Fruit fly (Drosophila melanogaster) whole organism, wandering third instar larva: ENCODE results near the gene CG9396.

Experiments
- Abd-B ChIP-seq: fragments of >200 bp; optimal IDR thresholded peaks from 2 replicates; lab custom pipeline; 2017; ENCODE audit warnings: missing biosample characterization, missing genetic modification characterization
- CG32264 ChIP-seq: fragments of 200-800 bp; sonication (Bioruptor generic); optimal IDR thresholded peaks from 2 replicates; lab custom pipeline; 2016; ENCODE audit warnings: missing biosample characterization, missing genetic modification characterization
- CG9705 ChIP-seq: fragments of 200-800 bp; sonication (Bioruptor generic); optimal IDR thresholded peaks from 2 replicates; lab custom pipeline; 2018; ENCODE audit warnings: missing biosample characterization, mild to moderate bottlenecking, missing genetic modification characterization
- CrebA ChIP-seq: fragments of 200-800 bp; sonication (Bioruptor generic); optimal IDR thresholded peaks from 2 replicates; lab custom pipeline; 2016; ENCODE audit warnings: missing biosample characterization, mild to moderate bottlenecking, missing genetic modification characterization, borderline replicate concordance
- Dfd ChIP-seq: fragments of >200 bp; optimal IDR thresholded peaks from 2 replicates; lab custom pipeline; 2017; ENCODE audit warnings: missing biosample characterization, missing genetic modification characterization
- Dif ChIP-seq: fragments of 200-275, 200-300 bp; sonication (Bioruptor generic); optimal IDR thresholded peaks from 2 replicates; lab custom pipeline; 2018; ENCODE audit warnings: missing biosample characterization, missing genetic modification characterization; ENCODE audit not compliant: partially characterized antibody
- GATAd ChIP-seq: sonication (Bioruptor generic); optimal IDR thresholded peaks from 2 replicates; lab custom pipeline; 2016; ENCODE audit warnings: missing biosample characterization, missing genetic modification characterization
- HLH106 ChIP-seq: fragments of 200-800 bp; optimal IDR thresholded peaks from 3 replicates; lab custom pipeline; 2019; ENCODE audit warnings: missing biosample characterization, mild to moderate bottlenecking, missing genetic modification characterization, moderate library complexity
- Hnf4 ChIP-seq: fragments of 200-800 bp; sonication (Bioruptor generic); optimal IDR thresholded peaks from 2 replicates; lab custom pipeline; 2016; ENCODE audit warnings: missing biosample characterization, mild to moderate bottlenecking, missing genetic modification characterization
- Hr78 ChIP-seq: fragments of >200 bp; optimal IDR thresholded peaks from 2 replicates; lab custom pipeline; 2017; ENCODE audit warnings: missing biosample characterization, missing genetic modification characterization
- Hr83 ChIP-seq: fragments of 200-300 bp; sonication (Bioruptor generic); optimal IDR thresholded peaks from 2 replicates; lab custom pipeline; 2016; ENCODE audit warnings: missing biosample characterization, mild to moderate bottlenecking, missing genetic modification characterization, moderate library complexity; ENCODE audit not compliant: poor library complexity, severe bottlenecking
- Jra ChIP-seq: sonication (Bioruptor generic); optimal IDR thresholded peaks from 2 replicates; lab custom pipeline; 2016; ENCODE audit warnings: missing biosample characterization, missing genetic modification characterization
- Mio ChIP-seq: sonication (Bioruptor generic); optimal IDR thresholded peaks from 2 replicates; lab custom pipeline; 2016; ENCODE audit warnings: missing biosample characterization, missing genetic modification characterization
- Myc ChIP-seq: fragments of >200 bp; optimal IDR thresholded peaks from 2 replicates; lab custom pipeline; 2017
- N ChIP-seq: fragments of >200 bp; optimal IDR thresholded peaks from 2 replicates; lab custom pipeline; 2018; ENCODE audit warnings: missing biosample characterization, missing external identifiers, missing genetic modification characterization
- OdsH ChIP-seq: fragments of 200-800 bp; sonication (Bioruptor generic); optimal IDR thresholded peaks from 2 replicates; lab custom pipeline; 2016; ENCODE audit warnings: missing biosample characterization, mild to moderate bottlenecking, missing genetic modification characterization
- Rel ChIP-seq, 2 experiments: fragments of 200-800 bp; sonication (Bioruptor generic) in 1 of 2; optimal IDR thresholded peaks; 2 replicates in 1 of 2; 3 replicates in 1 of 2; lab custom pipeline; 2016 to 2019; ENCODE audit warnings: mild to moderate bottlenecking in 2 of 2, missing biosample characterization in 2 of 2, missing genetic modification characterization in 2 of 2, moderate library complexity in 1 of 2
- Sp1 ChIP-seq: fragments of 200-800 bp; sonication (Bioruptor generic); optimal IDR thresholded peaks from 3 replicates; lab custom pipeline; 2019; ENCODE audit warnings: missing biosample characterization, mild to moderate bottlenecking, missing genetic modification characterization, moderate library complexity
- Vsx2 ChIP-seq: fragments of 200-300, 225-300 bp; sonication (Bioruptor generic); optimal IDR thresholded peaks from 2 replicates; lab custom pipeline; 2018; ENCODE audit warnings: missing biosample characterization, missing genetic modification characterization; ENCODE audit not compliant: partially characterized antibody
- br ChIP-seq: fragments of 200-800 bp; sonication (Bioruptor generic); optimal IDR thresholded peaks from 2 replicates; lab custom pipeline; 2016; ENCODE audit warnings: missing biosample characterization, missing genetic modification characterization
- brk ChIP-seq: fragments of 200-800 bp; sonication (Bioruptor generic); optimal IDR thresholded peaks from 2 replicates; lab custom pipeline; 2016; ENCODE audit warnings: missing biosample characterization, mild to moderate bottlenecking, missing genetic modification characterization
- dl ChIP-seq, 2 experiments: fragments of 175-275, 200-275 bp in 1 of 2; fragments of 200-275 bp in 1 of 2; sonication (Bioruptor generic); optimal IDR thresholded peaks; lab custom pipeline; 2018; ENCODE audit warnings: mild to moderate bottlenecking in 2 of 2, missing biosample characterization in 2 of 2, missing genetic modification characterization in 2 of 2, moderate library complexity in 2 of 2; ENCODE audit not compliant: partially characterized antibody in 2 of 2, insufficient read depth in 1 of 2
- dmrt93B ChIP-seq: fragments of 200-800 bp; sonication (Bioruptor generic); optimal IDR thresholded peaks from 2 replicates; lab custom pipeline; 2018; ENCODE audit warnings: missing biosample characterization, mild to moderate bottlenecking, missing genetic modification characterization
- dsf ChIP-seq: sonication (Bioruptor generic); optimal IDR thresholded peaks from 2 replicates; lab custom pipeline; 2016; ENCODE audit warnings: missing biosample characterization, missing genetic modification characterization, borderline replicate concordance
- ey ChIP-seq: fragments of 200-800 bp; sonication (Bioruptor generic); optimal IDR thresholded peaks from 2 replicates; lab custom pipeline; 2016; ENCODE audit warnings: missing biosample characterization, missing genetic modification characterization
- foxo ChIP-seq, 2 experiments: fragments of 200-800 bp; sonication (Bioruptor generic); optimal IDR thresholded peaks; 2 replicates in 1 of 2; 3 replicates in 1 of 2; lab custom pipeline; 2016 to 2017; ENCODE audit warnings: missing biosample characterization in 2 of 2, missing genetic modification characterization in 2 of 2
- fru ChIP-seq: fragments of 200-800 bp; sonication (Bioruptor generic); optimal IDR thresholded peaks from 3 replicates; lab custom pipeline; 2016; ENCODE audit warnings: missing biosample characterization, mild to moderate bottlenecking, missing genetic modification characterization
- h ChIP-seq: fragments of 200-800 bp; sonication (Bioruptor generic); optimal IDR thresholded peaks from 3 replicates; lab custom pipeline; 2016; ENCODE audit warnings: missing biosample characterization, mild to moderate bottlenecking, missing genetic modification characterization
- jim ChIP-seq: fragments of 175-275, 200-325 bp; sonication (Bioruptor generic); optimal IDR thresholded peaks from 2 replicates; lab custom pipeline; 2016; ENCODE audit warnings: missing biosample characterization, mild to moderate bottlenecking, missing genetic modification characterization
- lola ChIP-seq: fragments of >200 bp; optimal IDR thresholded peaks from 2 replicates; lab custom pipeline; 2017; ENCODE audit warnings: missing biosample characterization, missing genetic modification characterization
- pan ChIP-seq: fragments of >200 bp; optimal IDR thresholded peaks from 2 replicates; lab custom pipeline; 2017
- psq ChIP-seq: fragments of 200-800 bp; sonication (Bioruptor generic); optimal IDR thresholded peaks from 3 replicates; lab custom pipeline; 2017; ENCODE audit warnings: missing biosample characterization, mild to moderate bottlenecking, missing genetic modification characterization, moderate library complexity
- rgr ChIP-seq: fragments of 200-800 bp; sonication (Bioruptor generic); optimal IDR thresholded peaks from 3 replicates; lab custom pipeline; 2016; ENCODE audit warnings: missing biosample characterization, mild to moderate bottlenecking, missing genetic modification characterization
- sage ChIP-seq: fragments of 200-800 bp; sonication (Bioruptor generic); optimal IDR thresholded peaks from 2 replicates; lab custom pipeline; 2016; ENCODE audit warnings: missing biosample characterization, mild to moderate bottlenecking, missing genetic modification characterization
- sv ChIP-seq: fragments of 200-800 bp; sonication (Bioruptor generic); optimal IDR thresholded peaks from 3 replicates; lab custom pipeline; 2016; ENCODE audit warnings: missing biosample characterization, missing genetic modification characterization
- tai ChIP-seq: sonication (Bioruptor generic); optimal IDR thresholded peaks from 2 replicates; lab custom pipeline; 2016; ENCODE audit warnings: missing biosample characterization, missing genetic modification characterization
- usp ChIP-seq: fragments of >200 bp; optimal IDR thresholded peaks from 2 replicates; lab custom pipeline; 2017; ENCODE audit warnings: missing biosample characterization, missing genetic modification characterization
- woc ChIP-seq: sonication (Bioruptor generic); optimal IDR thresholded peaks from 2 replicates; lab custom pipeline; 2016; ENCODE audit warnings: missing biosample characterization, mild to moderate bottlenecking, missing genetic modification characterization

Gene CG9396

DNA sequence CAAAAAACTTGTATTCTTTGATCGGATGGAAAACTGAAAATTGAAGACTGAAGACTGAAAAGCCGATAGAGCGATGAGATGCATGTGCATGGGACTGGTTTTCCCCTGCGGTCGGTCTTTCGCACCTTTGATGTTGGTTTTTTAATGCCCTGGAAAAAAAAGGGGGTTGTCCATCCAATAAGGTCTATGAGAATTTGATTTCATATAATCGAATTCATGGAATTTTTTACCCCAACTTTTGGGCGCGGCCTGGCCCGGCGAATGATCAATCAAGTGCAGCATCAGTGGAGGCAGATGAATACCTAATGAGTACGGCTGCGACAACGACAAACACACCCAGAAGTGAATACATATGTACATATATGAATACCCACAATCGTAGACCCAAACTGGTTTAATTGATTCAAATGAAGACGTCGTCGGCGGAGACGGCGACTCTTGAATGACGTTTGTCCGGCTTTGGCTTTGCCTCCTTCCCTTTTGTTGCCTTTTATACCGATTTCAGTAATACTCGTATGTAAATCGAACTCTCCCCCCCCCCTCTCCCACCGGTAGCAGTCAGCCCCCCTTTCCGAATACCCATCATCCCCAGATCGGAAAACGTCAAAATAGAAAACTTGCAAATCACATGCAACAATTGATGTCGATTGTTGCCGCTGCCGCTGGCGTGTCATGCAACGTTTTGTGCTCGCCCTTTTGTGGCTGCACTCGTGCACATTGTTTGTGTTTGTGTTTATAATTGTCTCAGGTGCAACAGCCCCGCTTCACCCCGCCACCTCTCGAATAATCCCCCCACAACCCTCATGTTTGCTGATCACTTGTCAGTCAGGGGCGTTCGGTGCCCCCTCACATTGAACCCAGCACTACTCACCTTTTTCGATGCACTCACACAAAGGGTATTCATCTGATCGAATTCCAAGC lies 31.9 kb upstream of the CG9396 start:
- no peak for TF ChIP-seq foxo (GFP tag; optimal IDR thresholded peaks at IDR 0.05; lab: Kevin White, UChicago)
- TF ChIP-seq ey, result no peak
- no peak for TF ChIP-seq Rel (GFP tag; optimal IDR thresholded peaks at IDR 0.05; lab: Kevin White, UChicago)
- TF ChIP-seq Rel (tag; optimal IDR thresholded peaks at IDR 0.05; lab: Kevin White, UChicago), result no peak
- TF ChIP-seq dsf, result no peak
- TF ChIP-seq Dfd (GFP tag; lab: Kevin White, UChicago), result no peak
- TF ChIP-seq GATAd (GFP tag; lab: Kevin White, UChicago), result no peak
- TF ChIP-seq Mio (GFP tag; lab: Kevin White, UChicago), result no peak
- TF ChIP-seq Vsx2, result no peak
- no peak for TF ChIP-seq fru (GFP tag; lab: Kevin White, UChicago)
- no peak for TF ChIP-seq dmrt93B (GFP tag; lab: Kevin White, UChicago)
- TF ChIP-seq dl (GFP tag; optimal IDR thresholded peaks at IDR 0.05; lab: Kevin White, UChicago; ENCODE audit: insufficient read depth in 1 of 2, partially characterized antibody in 2 of 2), result no peak
- no peak for TF ChIP-seq woc
- TF ChIP-seq Jra, result no peak
- no peak for TF ChIP-seq Dif
- TF ChIP-seq CG32264, result no peak
- no peak for TF ChIP-seq pan (lab: Kevin White, UChicago)
- no peak for TF ChIP-seq sv (GFP tag; lab: Kevin White, UChicago)
- TF ChIP-seq tai (GFP tag; lab: Kevin White, UChicago), result no peak
- TF ChIP-seq, all 38 proteins: peak for 0

DNA sequence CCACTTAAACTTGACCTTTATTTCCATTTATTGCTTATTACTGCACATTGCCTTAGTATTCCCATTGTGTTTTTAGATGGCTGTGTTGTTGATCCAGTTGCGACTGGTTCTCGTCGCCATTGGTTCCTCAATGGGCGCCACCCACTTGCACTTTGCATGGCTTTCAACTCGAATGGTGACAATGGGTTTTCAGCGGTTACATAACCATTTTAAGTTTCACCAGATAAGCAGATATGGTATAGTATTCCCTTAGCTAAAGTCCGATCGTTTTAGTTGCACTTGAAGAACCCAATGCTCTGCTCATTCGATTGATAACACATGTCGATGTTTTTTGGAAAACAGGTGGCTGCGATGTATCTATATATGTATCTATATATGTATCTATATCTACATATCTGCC lies 30.5 kb upstream of the CG9396 start:
- TF ChIP-seq Hr83 (GFP tag; lab: Kevin White, UChicago) (peak; percentile 39), tai (GFP tag; lab: Kevin White, UChicago) (no peak), br (GFP tag; lab: Kevin White, UChicago) (no peak)
- TF ChIP-seq, all 38 proteins: peak for 1

DNA sequence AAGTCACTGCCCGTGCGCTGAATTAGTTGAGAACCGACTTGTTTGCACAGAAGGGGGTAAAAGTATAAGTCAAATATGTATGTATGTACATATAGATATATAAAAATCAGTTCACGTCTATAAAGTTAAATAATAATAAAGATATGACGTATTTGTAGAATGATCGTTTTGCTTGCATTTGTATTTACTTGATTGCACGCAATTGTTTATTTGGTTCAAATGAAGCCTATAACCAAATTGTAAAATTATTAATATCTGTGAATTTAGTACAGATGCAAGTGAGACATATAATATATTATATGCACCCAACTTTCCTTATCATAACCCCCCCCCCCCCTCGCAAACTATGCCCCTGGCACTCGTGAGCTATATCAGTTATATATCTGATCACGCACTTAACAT lies 29.1 kb upstream of the CG9396 start:
- TF ChIP-seq Rel (GFP tag; optimal IDR thresholded peaks at IDR 0.05; lab: Kevin White, UChicago) (no peak), Rel (tag; optimal IDR thresholded peaks at IDR 0.05; lab: Kevin White, UChicago) (no peak), woc (no peak), Hnf4 (GFP tag; lab: Kevin White, UChicago) (no peak), Hr83 (GFP tag; lab: Kevin White, UChicago) (no peak), fru (GFP tag; lab: Kevin White, UChicago) (no peak), foxo (GFP tag; optimal IDR thresholded peaks at IDR 0.05; lab: Kevin White, UChicago) (peak in 1 of 2 experiments; percentile 41), psq (GFP tag; lab: Kevin White, UChicago) (peak; percentile 30), usp (GFP tag; lab: Kevin White, UChicago) (no peak), rgr (GFP tag; lab: Kevin White, UChicago) (peak; percentile 20), sage (GFP tag; lab: Kevin White, UChicago) (no peak), br (GFP tag; lab: Kevin White, UChicago) (no peak), Hr78 (GFP tag; lab: Kevin White, UChicago) (no peak), ey (no peak), Vsx2 (no peak), brk (GFP tag; lab: Kevin White, UChicago) (no peak), sv (GFP tag; lab: Kevin White, UChicago) (no peak), N (no peak), jim (GFP tag; lab: Kevin White, UChicago) (no peak), Dfd (GFP tag; lab: Kevin White, UChicago) (no peak), CG9705 (GFP tag; lab: Kevin White, UChicago) (no peak), dmrt93B (GFP tag; lab: Kevin White, UChicago) (no peak), dl (GFP tag; optimal IDR thresholded peaks at IDR 0.05; lab: Kevin White, UChicago; ENCODE audit: insufficient read depth in 1 of 2, partially characterized antibody in 2 of 2) (no peak), h (GFP tag; lab: Kevin White, UChicago) (peak; percentile 31), Myc (lab: Kevin White, UChicago) (no peak), dsf (no peak), Dif (no peak), CrebA (GFP tag; lab: Kevin White, UChicago) (no peak), OdsH (GFP tag; lab: Kevin White, UChicago) (peak; percentile 27), GATAd (GFP tag; lab: Kevin White, UChicago) (no peak), lola (no peak), Mio (GFP tag; lab: Kevin White, UChicago) (no peak), Sp1 (peak; percentile 51), CG32264 (no peak), HLH106 (tag; lab: Kevin White, UChicago) (no peak), tai (GFP tag; lab: Kevin White, UChicago) (no peak), Abd-B (GFP tag; lab: Kevin White, UChicago) (no peak)
